Worm (Caenorhabditis elegans): Measurements from ENCODE around the gene F40G12.9.

- 0 out of 2 replicates have a peak, but pooled peaks have one; percentile 33 for TF ChIP-seq dmd-9 (GFP tag; IDR thresholded peaks at IDR 0.05)
- no peak for TF ChIP-seq lin-13 (GFP tag; optimal IDR thresholded peaks at IDR 0.05)
- TF ChIP-seq ceh-28 (tag; optimal IDR thresholded peaks at IDR 0.05): no peak
These were observed 42.3 kb downstream of the F40G12.9 start, which contains the start of the genes F47B8.4 and F47B8.18 for ce11 chrV:14324502-14325467.
